Worm (Caenorhabditis elegans) whole organism, late embryonic: ENCODE data around the gene rrsr-1.

ENCODE experiments used
- ama-1 ChIP-seq: fragments of 150-350 bp; optimal IDR thresholded peaks from 2 replicates; lab custom pipeline; 2014
- fkh-10 ChIP-seq: fragments of 150-350 bp; optimal IDR thresholded peaks from 2 replicates; lab custom pipeline; 2014; ENCODE audit warnings: missing biosample characterization, missing genetic modification reagents, missing genetic modification characterization
- pha-4 ChIP-seq: fragments of 150-350 bp; optimal IDR thresholded peaks from 2 replicates; lab custom pipeline; 2018; ENCODE audit warnings: missing biosample characterization, missing genetic modification reagents, missing genetic modification characterization
- rnt-1 ChIP-seq: sonication (generic microtip); optimal IDR thresholded peaks from 2 replicates; lab custom pipeline; 2016; ENCODE audit warnings: missing genetic modification characterization, missing compliant biosample characterization
- sox-4 ChIP-seq: sonication (generic microtip); optimal IDR thresholded peaks from 2 replicates; lab custom pipeline; 2017; ENCODE audit warnings: mild to moderate bottlenecking, missing genetic modification characterization, inconsistent platforms, missing compliant biosample characterization

DNA sequence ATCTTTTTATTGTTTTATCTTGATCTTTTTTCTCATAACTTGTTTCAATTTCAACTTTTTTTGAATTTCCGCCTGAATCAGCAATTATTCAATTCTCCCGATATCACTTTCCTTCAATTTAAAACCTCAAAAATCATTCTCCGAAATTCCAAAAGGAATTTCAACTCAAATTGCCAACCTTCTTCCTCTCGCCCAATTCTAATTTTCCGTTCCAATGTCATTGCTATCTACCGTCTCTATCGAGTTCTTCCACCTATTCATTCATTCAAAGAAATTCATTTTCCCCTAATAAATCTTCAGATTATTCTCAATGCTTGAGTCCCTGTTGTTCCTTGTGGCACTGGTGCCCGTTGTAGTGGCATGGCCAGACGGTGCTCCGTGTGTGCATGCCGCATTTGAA is 16.0 kb upstream of the rrsr-1 start, which contains the start of gene F23B12.4:
- TF ChIP-seq ama-1 (lab: Kevin White, UChicago) (no peak), sox-4 (tag; lab: Kevin White, UChicago) (no peak), pha-4 (tag; lab: Kevin White, UChicago) (no peak), fkh-10 (no peak), rnt-1 (tag; lab: Kevin White, UChicago) (no peak)
